Worm (Caenorhabditis elegans): ENCODE measurements around the gene hsp-1.

DNA sequence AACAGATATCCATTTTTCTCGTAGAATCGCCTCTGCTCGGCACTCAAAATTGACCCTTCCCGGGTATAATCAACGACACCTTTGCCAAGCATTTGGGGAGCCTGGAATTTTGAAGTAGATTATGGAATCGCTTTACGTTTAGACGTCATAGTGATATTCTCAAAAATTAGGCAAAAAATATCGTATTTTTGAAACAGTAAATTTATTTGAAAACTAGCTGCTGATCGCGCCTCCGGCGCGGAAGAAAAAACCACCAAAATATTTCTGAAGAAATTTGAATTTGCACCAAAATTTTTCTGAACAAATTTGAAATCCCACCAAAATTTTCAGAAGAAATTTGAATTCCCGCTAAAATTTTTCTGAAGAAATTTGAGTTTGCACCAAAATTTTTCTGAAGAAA lies 16.4 kb upstream of the hsp-1 start, which contains the start of gene ZK550.6:
- TF ChIP-seq unc-130 (GFP tag; optimal IDR thresholded peaks at IDR 0.05) (no peak), F39B2.1 (GFP tag; IDR thresholded peaks at IDR 0.05) (no peak), snpc-4 (GFP tag; optimal IDR thresholded peaks at IDR 0.05) (no peak), snpc-4 (tag; optimal IDR thresholded peaks at IDR 0.05) (no peak), lsy-27 (tag; optimal IDR thresholded peaks at IDR 0.05; ENCODE audit: borderline replicate concordance, insufficient read depth) (no peak), xnd-1 (tag; optimal IDR thresholded peaks at IDR 0.05) (no peak), nhr-120 (GFP tag; IDR thresholded peaks at IDR 0.05) (no peak), F57C9.4 (tag; optimal IDR thresholded peaks at IDR 0.05) (no peak), T26A5.8 (tag; optimal IDR thresholded peaks at IDR 0.05) (no peak), ama-1 (optimal IDR thresholded peaks at IDR 0.05) (no peak), ama-1 (GFP tag; optimal IDR thresholded peaks at IDR 0.05) (no peak), hrde-1 (tag; optimal IDR thresholded peaks at IDR 0.05; ENCODE audit: borderline replicate concordance) (no peak)

Data from whole organism, young adult.